Fruit fly (Drosophila melanogaster) Kc167 (cell line): ENCODE data around the gene CG31624.

Experiments
- Myc ChIP-seq: fragments of >200 bp; optimal IDR thresholded peaks from 2 replicates; lab custom pipeline; 2017; ENCODE audit warnings: missing external identifiers
- Sin3A ChIP-seq: fragments of >200 bp; optimal IDR thresholded peaks from 2 replicates; lab custom pipeline; 2018; ENCODE audit warnings: missing external identifiers
- h ChIP-seq: fragments of >200 bp; optimal IDR thresholded peaks from 3 replicates; lab custom pipeline; 2018; ENCODE audit warnings: missing external identifiers
- psq ChIP-seq: fragments of >200 bp; optimal IDR thresholded peaks from 2 replicates; lab custom pipeline; 2017; ENCODE audit warnings: missing external identifiers
- ttk ChIP-seq: sonication (Bioruptor generic); optimal IDR thresholded peaks from 2 replicates; lab custom pipeline; 2017; ENCODE audit warnings: missing external identifiers

- TF ChIP-seq psq (lab: Kevin White, UChicago): no peak
- TF ChIP-seq h (lab: Kevin White, UChicago): no peak
- no peak for TF ChIP-seq Sin3A (lab: Kevin White, UChicago)
- TF ChIP-seq Myc (lab: Kevin White, UChicago): no peak
- TF ChIP-seq ttk (lab: Kevin White, UChicago): no peak
Measured at dm6 chr2L:21219640-21220085, 19.5 kb upstream of the CG31624 start.
